Fruit fly (Drosophila melanogaster) whole organism, wandering third instar larva: ENCODE results near the gene CG3040.

Source experiments
- CrebA ChIP-seq: fragments of 200-800 bp; sonication (Bioruptor generic); optimal IDR thresholded peaks from 2 replicates; lab custom pipeline; 2016; ENCODE audit warnings: missing biosample characterization, mild to moderate bottlenecking, missing genetic modification characterization, borderline replicate concordance
- Dfd ChIP-seq: fragments of >200 bp; optimal IDR thresholded peaks from 2 replicates; lab custom pipeline; 2017; ENCODE audit warnings: missing biosample characterization, missing genetic modification characterization
- Dif ChIP-seq: fragments of 200-275, 200-300 bp; sonication (Bioruptor generic); optimal IDR thresholded peaks from 2 replicates; lab custom pipeline; 2018; ENCODE audit warnings: missing biosample characterization, missing genetic modification characterization; ENCODE audit not compliant: partially characterized antibody
- GATAd ChIP-seq: sonication (Bioruptor generic); optimal IDR thresholded peaks from 2 replicates; lab custom pipeline; 2016; ENCODE audit warnings: missing biosample characterization, missing genetic modification characterization
- HLH106 ChIP-seq: fragments of 200-800 bp; optimal IDR thresholded peaks from 3 replicates; lab custom pipeline; 2019; ENCODE audit warnings: missing biosample characterization, mild to moderate bottlenecking, missing genetic modification characterization, moderate library complexity
- Hr83 ChIP-seq: fragments of 200-300 bp; sonication (Bioruptor generic); optimal IDR thresholded peaks from 2 replicates; lab custom pipeline; 2016; ENCODE audit warnings: missing biosample characterization, mild to moderate bottlenecking, missing genetic modification characterization, moderate library complexity; ENCODE audit not compliant: poor library complexity, severe bottlenecking
- Jra ChIP-seq: sonication (Bioruptor generic); optimal IDR thresholded peaks from 2 replicates; lab custom pipeline; 2016; ENCODE audit warnings: missing biosample characterization, missing genetic modification characterization
- Mio ChIP-seq: sonication (Bioruptor generic); optimal IDR thresholded peaks from 2 replicates; lab custom pipeline; 2016; ENCODE audit warnings: missing biosample characterization, missing genetic modification characterization
- N ChIP-seq: fragments of >200 bp; optimal IDR thresholded peaks from 2 replicates; lab custom pipeline; 2018; ENCODE audit warnings: missing biosample characterization, missing external identifiers, missing genetic modification characterization
- Rel ChIP-seq, 2 experiments: fragments of 200-800 bp; sonication (Bioruptor generic) in 1 of 2; optimal IDR thresholded peaks; 2 replicates in 1 of 2; 3 replicates in 1 of 2; lab custom pipeline; 2016 to 2019; ENCODE audit warnings: mild to moderate bottlenecking in 2 of 2, missing biosample characterization in 2 of 2, missing genetic modification characterization in 2 of 2, moderate library complexity in 1 of 2
- Sp1 ChIP-seq: fragments of 200-800 bp; sonication (Bioruptor generic); optimal IDR thresholded peaks from 3 replicates; lab custom pipeline; 2019; ENCODE audit warnings: missing biosample characterization, mild to moderate bottlenecking, missing genetic modification characterization, moderate library complexity
- Vsx2 ChIP-seq: fragments of 200-300, 225-300 bp; sonication (Bioruptor generic); optimal IDR thresholded peaks from 2 replicates; lab custom pipeline; 2018; ENCODE audit warnings: missing biosample characterization, missing genetic modification characterization; ENCODE audit not compliant: partially characterized antibody
- brk ChIP-seq: fragments of 200-800 bp; sonication (Bioruptor generic); optimal IDR thresholded peaks from 2 replicates; lab custom pipeline; 2016; ENCODE audit warnings: missing biosample characterization, mild to moderate bottlenecking, missing genetic modification characterization
- dl ChIP-seq, 2 experiments: fragments of 175-275, 200-275 bp in 1 of 2; fragments of 200-275 bp in 1 of 2; sonication (Bioruptor generic); optimal IDR thresholded peaks; lab custom pipeline; 2018; ENCODE audit warnings: mild to moderate bottlenecking in 2 of 2, missing biosample characterization in 2 of 2, missing genetic modification characterization in 2 of 2, moderate library complexity in 2 of 2; ENCODE audit not compliant: partially characterized antibody in 2 of 2, insufficient read depth in 1 of 2
- ey ChIP-seq: fragments of 200-800 bp; sonication (Bioruptor generic); optimal IDR thresholded peaks from 2 replicates; lab custom pipeline; 2016; ENCODE audit warnings: missing biosample characterization, missing genetic modification characterization
- fru ChIP-seq: fragments of 200-800 bp; sonication (Bioruptor generic); optimal IDR thresholded peaks from 3 replicates; lab custom pipeline; 2016; ENCODE audit warnings: missing biosample characterization, mild to moderate bottlenecking, missing genetic modification characterization
- h ChIP-seq: fragments of 200-800 bp; sonication (Bioruptor generic); optimal IDR thresholded peaks from 3 replicates; lab custom pipeline; 2016; ENCODE audit warnings: missing biosample characterization, mild to moderate bottlenecking, missing genetic modification characterization
- pan ChIP-seq: fragments of >200 bp; optimal IDR thresholded peaks from 2 replicates; lab custom pipeline; 2017
- psq ChIP-seq: fragments of 200-800 bp; sonication (Bioruptor generic); optimal IDR thresholded peaks from 3 replicates; lab custom pipeline; 2017; ENCODE audit warnings: missing biosample characterization, mild to moderate bottlenecking, missing genetic modification characterization, moderate library complexity
- sv ChIP-seq: fragments of 200-800 bp; sonication (Bioruptor generic); optimal IDR thresholded peaks from 3 replicates; lab custom pipeline; 2016; ENCODE audit warnings: missing biosample characterization, missing genetic modification characterization
- tai ChIP-seq: sonication (Bioruptor generic); optimal IDR thresholded peaks from 2 replicates; lab custom pipeline; 2016; ENCODE audit warnings: missing biosample characterization, missing genetic modification characterization
- usp ChIP-seq: fragments of >200 bp; optimal IDR thresholded peaks from 2 replicates; lab custom pipeline; 2017; ENCODE audit warnings: missing biosample characterization, missing genetic modification characterization
- woc ChIP-seq: sonication (Bioruptor generic); optimal IDR thresholded peaks from 2 replicates; lab custom pipeline; 2016; ENCODE audit warnings: missing biosample characterization, mild to moderate bottlenecking, missing genetic modification characterization

CG3040 gene

dm6 chrX:6969364-6970137 is 3.6 kb downstream of the CG3040 start, which contains the start of gene CG4586 (continued):
- TF ChIP-seq Rel (GFP tag; optimal IDR thresholded peaks at IDR 0.05; lab: Kevin White, UChicago) (peak; percentile 98), Rel (tag; optimal IDR thresholded peaks at IDR 0.05; lab: Kevin White, UChicago) (peak; percentile 77), Mio (GFP tag; lab: Kevin White, UChicago) (peak; percentile 76), HLH106 (tag; lab: Kevin White, UChicago) (peak; percentile 93), ey (peak; percentile 95), Dfd (no peak)

dm6 chrX:6968564-6968963 is 4.6 kb downstream of the CG3040 start, which contains the start of gene Setd3:
TSS of gene Setd3 (minus strand) at chrX:6968750.
- no peak for TF ChIP-seq Dif (GFP tag; lab: Kevin White, UChicago)
- no peak for TF ChIP-seq Jra
- TF ChIP-seq ey: no peak
- no peak for TF ChIP-seq Hr83 (GFP tag; lab: Kevin White, UChicago)
- TF ChIP-seq Vsx2 (GFP tag; lab: Kevin White, UChicago): no peak
- no peak for TF ChIP-seq GATAd (GFP tag; lab: Kevin White, UChicago)

dm6 chrX:6937417-6937816 is 35.8 kb downstream of the CG3040 start:
- no peak for TF ChIP-seq CrebA
- TF ChIP-seq h (GFP tag; lab: Kevin White, UChicago): no peak
- TF ChIP-seq N (GFP tag; lab: Kevin White, UChicago): no peak
- TF ChIP-seq brk (GFP tag; lab: Kevin White, UChicago): no peak
- no peak for TF ChIP-seq Rel (GFP tag; optimal IDR thresholded peaks at IDR 0.05; lab: Kevin White, UChicago)
- no peak for TF ChIP-seq Rel (tag; optimal IDR thresholded peaks at IDR 0.05; lab: Kevin White, UChicago)
- TF ChIP-seq dl (GFP tag; optimal IDR thresholded peaks at IDR 0.05; lab: Kevin White, UChicago; ENCODE audit: insufficient read depth in 1 of 2, partially characterized antibody in 2 of 2): no peak
- TF ChIP-seq Vsx2 (GFP tag; lab: Kevin White, UChicago): no peak
- no peak for TF ChIP-seq usp (GFP tag; lab: Kevin White, UChicago)
- TF ChIP-seq tai (GFP tag; lab: Kevin White, UChicago): no peak
- no peak for TF ChIP-seq Sp1 (GFP tag; lab: Kevin White, UChicago)
- no peak for TF ChIP-seq psq (GFP tag; lab: Kevin White, UChicago)
- no peak for TF ChIP-seq fru (GFP tag; lab: Kevin White, UChicago)
- no peak for TF ChIP-seq pan (lab: Kevin White, UChicago)
- no peak for TF ChIP-seq woc (GFP tag; lab: Kevin White, UChicago)
- TF ChIP-seq GATAd (GFP tag; lab: Kevin White, UChicago): no peak

- peak; percentile 89 for TF ChIP-seq Dfd
- TF ChIP-seq Jra: no peak
- no peak for TF ChIP-seq sv (GFP tag; lab: Kevin White, UChicago)
Measured at dm6 chrX:6936884-6937283, 36.3 kb downstream of the CG3040 start.

- TF ChIP-seq Dfd: peak; percentile 90
- TF ChIP-seq Vsx2 (GFP tag; lab: Kevin White, UChicago): no peak
Measured at dm6 chrX:6933749-6934148, 39.4 kb downstream of the CG3040 start.

dm6 chrX:6929086-6929485 is 44.1 kb downstream of the CG3040 start:
- TF ChIP-seq N (GFP tag; lab: Kevin White, UChicago) (no peak), Dfd (peak; percentile 65)
